Fruit fly (Drosophila melanogaster): Measurements from ENCODE around the gene CG11068.
A peak's percentile ranks its signal among the peaks of the same experiment; 100 is the strongest.

The CG11068 gene

DNA sequence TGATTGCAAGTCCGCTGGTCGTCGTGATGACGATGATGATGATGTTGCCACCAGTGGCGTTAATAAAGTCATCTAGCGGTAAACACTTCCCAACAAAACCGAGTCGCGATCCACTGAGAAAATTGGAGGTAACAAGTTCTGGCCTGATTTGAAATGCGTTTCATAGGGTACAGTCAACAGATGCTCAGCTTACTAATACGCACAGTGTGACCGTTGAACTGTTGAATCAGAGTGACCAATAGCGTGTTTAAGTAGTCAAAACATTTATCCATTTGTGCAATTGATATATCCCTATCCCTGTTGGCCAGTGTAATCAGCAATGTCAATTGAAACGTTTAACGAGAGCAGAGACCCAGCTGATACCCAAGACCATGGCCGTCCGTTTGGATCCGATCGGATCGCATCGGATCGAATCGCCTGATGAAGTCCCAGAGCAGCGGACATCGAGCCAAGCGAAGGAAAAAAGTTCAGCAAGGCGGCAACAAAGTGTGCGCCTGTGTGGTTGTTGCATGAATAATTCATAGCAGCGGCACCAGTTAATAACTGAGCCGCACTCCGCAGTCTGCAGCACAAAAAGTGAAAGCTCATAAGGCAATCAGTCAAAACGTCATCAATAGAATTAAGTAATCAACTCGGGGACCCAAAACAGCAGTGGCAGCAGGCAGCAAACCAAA, 6.8 kb upstream of the CG11068 start (continued):
- TF ChIP-seq Eip75B (GFP tag; optimal IDR thresholded peaks at IDR 0.05) (peak; percentile 30), CG8119 (GFP tag; IDR thresholded peaks at IDR 0.05) (peak; percentile 30; the same call in 1 of the 3 replicates), Sox15 (GFP tag; optimal IDR thresholded peaks at IDR 0.05) (peak; percentile 4), CG6854 (GFP tag; optimal IDR thresholded peaks at IDR 0.05) (no peak), CG10631 (GFP tag; optimal IDR thresholded peaks at IDR 0.05) (peak; percentile 33), vri (GFP tag; optimal IDR thresholded peaks at IDR 0.05) (no peak), Eip93F (GFP tag; optimal IDR thresholded peaks at IDR 0.05) (no peak), CG6792 (GFP tag; optimal IDR thresholded peaks at IDR 0.05) (peak; percentile 36), Eip78C (GFP tag) (peak; percentile 80), dac (GFP tag; optimal IDR thresholded peaks at IDR 0.05) (no peak), eg (GFP tag; IDR thresholded peaks at IDR 0.05) (peak; percentile 42; the same call in 1 of the 3 replicates), CG7368 (GFP tag; optimal IDR thresholded peaks at IDR 0.05) (no peak), Hr4 (GFP tag; optimal IDR thresholded peaks at IDR 0.05) (peak; percentile 45), CG8319 (GFP tag; optimal IDR thresholded peaks at IDR 0.05) (no peak), pdm3 (GFP tag; optimal IDR thresholded peaks at IDR 0.05) (peak; percentile 17), CG3032 (tag; optimal IDR thresholded peaks at IDR 0.05) (peak; percentile 65), Ets96B (tag; optimal IDR thresholded peaks at IDR 0.05) (peak; percentile 41), CG6276 (GFP tag; optimal IDR thresholded peaks at IDR 0.05) (no peak), CG4318 (GFP tag; optimal IDR thresholded peaks at IDR 0.05) (peak; percentile 8), CG11294 (GFP tag; IDR thresholded peaks at IDR 0.05) (no peak), CG31627 (GFP tag; optimal IDR thresholded peaks at IDR 0.05) (peak; percentile 36), OdsH (GFP tag; optimal IDR thresholded peaks at IDR 0.05) (peak; percentile 15), CG6163 (GFP tag; IDR thresholded peaks at IDR 0.05) (no peak), fd59A (GFP tag; optimal IDR thresholded peaks at IDR 0.05) (peak; percentile 42), Gug (GFP tag; IDR thresholded peaks at IDR 0.05) (no peak), CG16779 (tag; optimal IDR thresholded peaks at IDR 0.05) (no peak)

DNA sequence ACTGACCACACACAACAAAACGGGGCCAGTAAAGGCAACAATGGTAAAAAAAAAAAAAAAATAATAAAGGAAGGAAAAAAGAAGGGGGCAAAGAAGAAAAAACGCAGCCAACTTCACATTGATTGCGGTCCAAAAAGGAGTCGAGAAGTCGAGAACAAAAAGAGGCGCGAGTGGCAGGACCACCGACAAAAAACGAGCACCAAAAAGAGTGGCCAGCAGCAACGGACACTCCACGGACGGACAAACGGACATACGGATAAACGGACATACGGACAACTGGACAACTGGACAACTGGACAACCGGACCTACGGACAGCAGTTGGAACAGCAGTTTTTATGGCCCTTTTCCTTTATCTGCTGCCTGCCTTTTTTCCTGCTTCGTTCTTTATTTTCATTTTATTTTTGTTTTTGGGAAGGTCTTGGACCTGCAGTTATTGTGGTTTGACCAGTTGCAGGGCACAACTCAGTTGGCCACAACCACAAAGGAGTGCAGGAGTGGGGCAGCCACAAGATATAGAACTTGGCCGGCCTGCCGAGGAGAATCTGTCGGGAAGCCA, 6.2 kb upstream of the CG11068 start:
- peak; percentile 77 for TF ChIP-seq CG1621 (tag; optimal IDR thresholded peaks at IDR 0.05)
- no peak for TF ChIP-seq net (GFP tag; optimal IDR thresholded peaks at IDR 0.05)
- TF ChIP-seq CG7368 (GFP tag; optimal IDR thresholded peaks at IDR 0.05) = no peak
- no peak for TF ChIP-seq topi (GFP tag; optimal IDR thresholded peaks at IDR 0.05)
- no peak for TF ChIP-seq Met (GFP tag; optimal IDR thresholded peaks at IDR 0.05)
- peak; percentile 68 to 71 for TF ChIP-seq ss (GFP tag; optimal IDR thresholded peaks at IDR 0.05)
- no peak for TF ChIP-seq Sox14 (GFP tag; optimal IDR thresholded peaks at IDR 0.05)
- no peak for TF ChIP-seq Hr4 (GFP tag; optimal IDR thresholded peaks at IDR 0.05)
- no peak for TF ChIP-seq fd59A (GFP tag; optimal IDR thresholded peaks at IDR 0.05)
- TF ChIP-seq CG6854 (GFP tag; optimal IDR thresholded peaks at IDR 0.05) = peak; percentile 22
- TF ChIP-seq CG6163 (GFP tag; IDR thresholded peaks at IDR 0.05) = peak; percentile 40; the same call in 1 of the 3 replicates
- peak; percentile 11 for TF ChIP-seq vri (GFP tag; optimal IDR thresholded peaks at IDR 0.05)
- peak; percentile 0 for TF ChIP-seq Sox102F (GFP tag; optimal IDR thresholded peaks at IDR 0.05)
- TF ChIP-seq CG3032 (tag; optimal IDR thresholded peaks at IDR 0.05) = peak; percentile 11
- TF ChIP-seq CG9139 (GFP tag; optimal IDR thresholded peaks at IDR 0.05) = peak; percentile 51
- no peak for TF ChIP-seq CG8319 (GFP tag; optimal IDR thresholded peaks at IDR 0.05)
- TF ChIP-seq CG31627 (GFP tag; optimal IDR thresholded peaks at IDR 0.05) = no peak
- peak; percentile 54 for TF ChIP-seq CG6808 (GFP tag; optimal IDR thresholded peaks at IDR 0.05)

DNA sequence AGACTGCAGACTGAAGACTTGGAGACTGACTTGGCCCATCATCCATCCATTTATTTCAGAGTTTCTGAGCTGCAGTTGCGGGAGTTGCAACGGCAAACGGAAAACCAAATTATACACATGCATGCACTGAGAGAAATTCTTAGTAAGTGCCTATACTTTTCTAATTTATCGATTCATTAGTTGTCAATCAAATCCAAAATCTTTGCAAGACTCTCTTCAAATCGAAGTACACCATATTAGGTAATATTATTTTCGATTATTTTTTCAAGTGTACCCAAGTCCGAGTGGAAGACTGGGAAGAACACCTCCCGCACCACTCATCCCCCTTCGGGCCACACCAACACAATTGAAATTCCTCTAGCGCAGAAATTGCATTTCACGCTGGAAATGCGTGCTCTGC, 3.6 kb upstream of the CG11068 start:
- TF ChIP-seq CG9139 (GFP tag; optimal IDR thresholded peaks at IDR 0.05) (no peak), CG6792 (GFP tag; optimal IDR thresholded peaks at IDR 0.05) (peak; percentile 30), Hr38 (GFP tag; optimal IDR thresholded peaks at IDR 0.05) (no peak), CG10631 (GFP tag; optimal IDR thresholded peaks at IDR 0.05) (peak; percentile 49), CG10669 (GFP tag; optimal IDR thresholded peaks at IDR 0.05) (peak; percentile 5), CG8632 (GFP tag; optimal IDR thresholded peaks at IDR 0.05) (no peak), OdsH (GFP tag; optimal IDR thresholded peaks at IDR 0.05) (peak; percentile 14), Eip78C (GFP tag) (peak; percentile 73), CG6854 (GFP tag; optimal IDR thresholded peaks at IDR 0.05) (no peak), topi (GFP tag; optimal IDR thresholded peaks at IDR 0.05) (peak; percentile 46), CG16779 (tag; optimal IDR thresholded peaks at IDR 0.05) (no peak), Blimp-1 (GFP tag; optimal IDR thresholded peaks at IDR 0.05) (no peak), spab (GFP tag; optimal IDR thresholded peaks at IDR 0.05) (no peak), CG3919 (GFP tag; optimal IDR thresholded peaks at IDR 0.05) (peak; percentile 62), Ets96B (tag; optimal IDR thresholded peaks at IDR 0.05) (peak; percentile 44), CG8119 (GFP tag; IDR thresholded peaks at IDR 0.05) (peak; percentile 61), acj6 (GFP tag; optimal IDR thresholded peaks at IDR 0.05) (peak; percentile 12), eg (GFP tag; IDR thresholded peaks at IDR 0.05) (peak; percentile 65; the same call in 2 of the 3 replicates), svp (GFP tag) (peak; percentile 31), Hr39 (GFP tag; optimal IDR thresholded peaks at IDR 0.05) (peak; percentile 44), CG11762 (GFP tag; optimal IDR thresholded peaks at IDR 0.05; ENCODE audit: insufficient read depth) (no peak)
